Worm (Caenorhabditis elegans): ENCODE results near the gene lelo-3.

DNA sequence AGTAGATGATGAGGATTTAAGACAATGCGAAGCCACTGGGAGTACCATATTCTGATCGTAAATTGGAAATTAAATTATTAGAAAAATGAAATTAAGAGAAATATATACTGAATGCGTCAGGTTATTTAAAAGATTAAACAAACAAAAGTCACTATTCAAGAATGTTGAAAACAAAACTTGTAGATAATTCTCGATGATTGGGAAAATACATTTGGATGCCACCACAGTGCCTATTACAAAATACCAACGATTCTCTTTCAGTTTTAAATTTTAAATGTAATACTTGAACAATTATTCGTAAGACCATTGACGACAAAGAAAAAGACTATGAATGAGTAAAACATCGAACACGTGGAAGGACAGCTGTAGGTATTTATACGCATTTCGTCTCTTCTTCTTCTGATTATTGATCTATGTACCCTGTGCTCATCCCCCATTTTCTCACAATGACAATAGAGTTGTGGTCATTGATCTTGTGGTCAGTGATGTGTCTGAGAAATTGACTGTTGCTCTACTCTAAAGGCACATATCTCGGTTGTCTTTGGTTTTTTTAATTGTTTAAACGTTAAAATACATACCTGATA is 2.4 kb downstream of the lelo-3 start, which contains the start of gene C09B8.4:
- TF ChIP-seq nhr-237 (tag; optimal IDR thresholded peaks at IDR 0.05) (no peak), jun-1 (tag; optimal IDR thresholded peaks at IDR 0.05) (no peak), ama-1 (optimal IDR thresholded peaks at IDR 0.05) (no peak), nhr-11 (tag; optimal IDR thresholded peaks at IDR 0.05) (no peak), pqm-1 (tag; optimal IDR thresholded peaks at IDR 0.05) (no peak), lin-39 (tag; optimal IDR thresholded peaks at IDR 0.05) (no peak), F44E2.7 (GFP tag; IDR thresholded peaks at IDR 0.05) (no peak), D1046.2 (GFP tag; IDR thresholded peaks at IDR 0.05) (no peak), lsy-2 (tag; optimal IDR thresholded peaks at IDR 0.05) (no peak), ceh-28 (tag; optimal IDR thresholded peaks at IDR 0.05) (no peak)

Measured in whole organism, L4 larva.